Worm (Caenorhabditis elegans): ENCODE results near the gene C07A12.2.

- TF ChIP-seq C38D4.7 (GFP tag; optimal IDR thresholded peaks at IDR 0.05) (no peak), zip-5 (tag; optimal IDR thresholded peaks at IDR 0.05) (no peak), nhr-232 (tag; optimal IDR thresholded peaks at IDR 0.05) (no peak), ceh-9 (tag; optimal IDR thresholded peaks at IDR 0.05) (no peak)
Observed at ce11 chrX:4528905-4529304, 15.7 kb upstream of the C07A12.2 start.

Measured in whole organism, late embryonic.